Worm (Caenorhabditis elegans) whole organism, midembryonic: ENCODE data around the gene W03F9.4.

Source experiments
- T22C8.4 ChIP-seq: fragments of 200-800 bp; sonication (Bioruptor generic); IDR thresholded peaks from 2 replicates; pipeline ENCODE4 v1.3.6; 2022; ENCODE audit warnings: missing genetic modification characterization, missing compliant biosample characterization
- cog-1 ChIP-seq: sonication (generic microtip); optimal IDR thresholded peaks from 2 replicates; lab custom pipeline; 2016; ENCODE audit warnings: missing genetic modification characterization, missing compliant biosample characterization
- flt-1 ChIP-seq: fragments of 200-800 bp; sonication (Bioruptor generic); IDR thresholded peaks from 2 replicates; pipeline ENCODE4 v1.3.6; 2022; ENCODE audit warnings: missing genetic modification characterization, missing compliant biosample characterization
- klf-2 ChIP-seq: fragments of 200-800 bp; sonication (Bioruptor generic); conservative IDR thresholded peaks from 2 replicates; pipeline ENCODE4 v1.3.6; 2022; ENCODE audit warnings: missing genetic modification reagents, missing genetic modification characterization, missing compliant biosample characterization
- med-1 ChIP-seq: sonication (generic microtip); optimal IDR thresholded peaks from 2 replicates; lab custom pipeline; 2017; ENCODE audit warnings: missing genetic modification characterization, mild to moderate bottlenecking, missing compliant biosample characterization, antibody characterized with exemption, missing genetic modification reagents; ENCODE audit not compliant: insufficient read depth
- ref-1 ChIP-seq: fragments of 200-800 bp; sonication (Bioruptor generic); conservative IDR thresholded peaks from 2 replicates; pipeline ENCODE4 v1.3.6; 2022; ENCODE audit warnings: missing genetic modification reagents, missing genetic modification characterization, missing compliant biosample characterization
- tab-1 ChIP-seq: fragments of 200-800 bp; sonication (Bioruptor generic); IDR thresholded peaks from 2 replicates; pipeline ENCODE4 v1.3.6; 2022; ENCODE audit warnings: missing genetic modification characterization, missing compliant biosample characterization
- ztf-23 ChIP-seq: fragments of 200-800 bp; sonication (Bioruptor generic); IDR thresholded peaks from 2 replicates; pipeline ENCODE4 v1.3.6; 2022; ENCODE audit warnings: missing genetic modification reagents, missing genetic modification characterization, missing compliant biosample characterization
- ztf-29 ChIP-seq: fragments of 200-800 bp; sonication (Bioruptor generic); IDR thresholded peaks from 2 replicates; pipeline ENCODE4 v1.3.6; 2022; ENCODE audit warnings: missing genetic modification reagents, missing genetic modification characterization, missing compliant biosample characterization

W03F9.4 gene

DNA sequence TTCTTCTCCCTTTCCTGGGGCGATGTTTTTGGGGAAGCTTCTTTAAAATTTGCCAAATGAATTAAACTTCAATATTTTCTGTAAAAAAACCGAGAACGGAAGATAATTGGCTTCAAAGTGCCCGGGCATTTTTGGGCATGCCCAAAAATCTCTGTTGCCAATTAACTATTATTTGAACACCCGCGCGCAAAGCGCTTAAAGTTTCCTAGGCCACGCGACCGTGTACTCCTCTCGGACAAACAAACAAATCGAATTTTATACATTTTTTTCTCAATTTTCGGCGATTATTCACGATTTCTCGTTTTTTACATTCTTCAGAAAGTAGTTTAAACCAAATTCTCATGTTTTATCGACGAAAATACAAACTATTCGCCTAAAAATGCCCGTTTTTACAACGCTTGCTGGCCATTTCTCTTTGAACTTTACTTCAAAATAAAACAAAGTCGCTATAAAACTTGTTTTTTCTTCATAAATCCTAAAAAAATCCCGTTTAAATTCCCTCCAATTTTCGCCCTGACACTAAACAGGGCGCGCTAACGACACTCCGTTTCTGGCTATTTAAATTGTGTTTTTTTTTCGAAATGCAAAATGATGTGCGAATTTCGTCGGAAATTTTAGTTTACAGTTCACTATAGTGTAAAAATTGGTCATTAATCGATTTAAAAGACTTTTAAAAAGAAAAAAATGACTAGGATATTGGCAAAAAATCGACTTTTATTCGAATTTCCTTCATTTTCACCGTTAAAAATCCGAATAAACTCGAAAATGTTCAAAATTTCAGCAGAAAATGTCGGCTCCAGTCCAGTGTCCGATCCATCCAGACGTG lies 5.1 kb upstream of the W03F9.4 start, which contains the start of gene ttb-1:
Gene ttb-1 (plus strand): TSS at position 776 of the 826 bp plus-strand sequence.
- TF ChIP-seq ztf-23 (GFP tag; lab: Robert Waterston, UW): peak; percentile 52; the same call in 1 of the 2 replicates
- no peak for TF ChIP-seq med-1 (GFP tag; lab: Kevin White, UChicago)
- no peak for TF ChIP-seq cog-1 (tag; lab: Kevin White, UChicago)
- peak; percentile 49; the same call in 1 of the 2 replicates for TF ChIP-seq ztf-29 (GFP tag; lab: Robert Waterston, UW)
- TF ChIP-seq klf-2 (GFP tag; lab: Robert Waterston, UW): no peak
- no peak for TF ChIP-seq ref-1 (GFP tag; lab: Robert Waterston, UW)
- peak; percentile 63; the same call in 1 of the 2 replicates for TF ChIP-seq flt-1 (GFP tag; lab: Robert Waterston, UW)
- TF ChIP-seq T22C8.4 (GFP tag; lab: Robert Waterston, UW): no peak
- no peak; the same call in 1 of the 2 replicates for TF ChIP-seq tab-1 (GFP tag; lab: Robert Waterston, UW)

DNA sequence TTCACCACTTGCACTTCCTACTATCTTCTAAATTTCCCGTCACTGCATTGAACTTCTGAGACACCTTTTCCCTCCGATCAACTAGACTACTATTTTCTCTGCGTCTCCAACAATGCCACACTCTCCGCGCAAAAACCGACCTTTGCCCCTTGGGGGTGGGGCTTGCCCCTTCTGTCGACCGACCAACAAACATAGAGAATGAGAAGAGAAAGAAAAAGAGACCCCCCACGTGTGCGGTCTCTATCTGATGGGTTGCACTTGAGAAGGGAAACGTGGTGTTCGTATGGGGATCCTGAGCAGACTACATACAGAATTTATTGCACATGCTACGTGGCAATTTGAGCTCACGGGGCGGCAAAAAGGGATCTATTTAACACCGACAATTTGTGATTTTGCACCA lies 4.0 kb upstream of the W03F9.4 start:
- TF ChIP-seq ztf-23 (GFP tag; lab: Robert Waterston, UW) (peak; percentile 51; the same call in 1 of the 2 replicates), klf-2 (GFP tag; lab: Robert Waterston, UW) (0 out of 2 replicates have a peak, but pooled peaks have one; percentile 9), flt-1 (GFP tag; lab: Robert Waterston, UW) (0 out of 2 replicates have a peak, but pooled peaks have one; percentile 55), ztf-29 (GFP tag; lab: Robert Waterston, UW) (no peak)

DNA sequence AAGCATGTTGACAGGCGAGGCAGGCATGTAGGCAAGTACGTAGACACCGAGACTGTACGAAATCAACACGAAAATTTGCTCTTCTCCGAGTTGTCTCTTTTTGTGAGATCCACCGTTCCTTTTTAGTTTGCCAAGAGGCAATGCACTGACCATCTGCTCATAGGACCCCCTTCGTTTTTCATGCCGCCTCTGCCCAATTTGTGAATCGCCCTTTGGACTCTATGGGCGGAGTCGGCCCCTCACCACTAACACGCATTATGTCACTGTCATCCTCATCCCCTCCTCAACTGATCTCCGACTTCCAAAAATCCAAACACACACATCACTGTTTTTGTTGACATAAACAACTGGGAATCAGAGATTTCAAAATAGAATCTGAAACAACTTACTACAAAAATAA lies 2.7 kb upstream of the W03F9.4 start:
- TF ChIP-seq ztf-23 (GFP tag; lab: Robert Waterston, UW): 0 out of 2 replicates have a peak, but pooled peaks have one; percentile 7
- TF ChIP-seq klf-2 (GFP tag; lab: Robert Waterston, UW): no peak
- TF ChIP-seq flt-1 (GFP tag; lab: Robert Waterston, UW): 0 out of 2 replicates have a peak, but pooled peaks have one; percentile 25
- TF ChIP-seq tab-1 (GFP tag; lab: Robert Waterston, UW): 0 out of 2 replicates have a peak, but pooled peaks have one; percentile 65
- no peak for TF ChIP-seq med-1 (GFP tag; lab: Kevin White, UChicago)
- no peak for TF ChIP-seq ztf-29 (GFP tag; lab: Robert Waterston, UW)
- TF ChIP-seq ref-1 (GFP tag; lab: Robert Waterston, UW): no peak
- TF ChIP-seq cog-1 (tag; lab: Kevin White, UChicago): no peak
- 0 out of 2 replicates have a peak, but pooled peaks have one; percentile 7 for TF ChIP-seq T22C8.4 (GFP tag; lab: Robert Waterston, UW)

DNA sequence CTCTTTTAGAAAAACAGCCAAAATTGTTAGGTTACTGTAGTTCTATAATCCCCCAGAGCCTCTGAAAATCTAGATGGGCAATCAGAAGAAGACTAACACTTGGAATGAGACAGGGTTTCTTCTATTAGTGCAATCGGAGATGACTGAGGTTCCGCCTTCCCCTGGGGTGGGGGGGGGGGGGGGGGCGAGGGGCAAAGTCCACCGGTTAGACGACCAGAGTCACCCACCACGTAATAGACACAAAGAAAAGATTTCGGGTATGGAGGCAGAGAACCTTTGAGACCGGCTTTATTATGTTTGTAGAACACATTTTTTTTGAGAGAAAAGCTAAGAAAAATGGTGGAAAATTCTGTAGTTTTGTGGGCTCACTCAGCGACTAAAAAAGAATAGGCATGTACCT lies 968 bp upstream of the W03F9.4 start:
- TF ChIP-seq flt-1 (GFP tag; lab: Robert Waterston, UW) (0 out of 2 replicates have a peak, but pooled peaks have one; percentile 41), cog-1 (tag; lab: Kevin White, UChicago) (no peak)

DNA sequence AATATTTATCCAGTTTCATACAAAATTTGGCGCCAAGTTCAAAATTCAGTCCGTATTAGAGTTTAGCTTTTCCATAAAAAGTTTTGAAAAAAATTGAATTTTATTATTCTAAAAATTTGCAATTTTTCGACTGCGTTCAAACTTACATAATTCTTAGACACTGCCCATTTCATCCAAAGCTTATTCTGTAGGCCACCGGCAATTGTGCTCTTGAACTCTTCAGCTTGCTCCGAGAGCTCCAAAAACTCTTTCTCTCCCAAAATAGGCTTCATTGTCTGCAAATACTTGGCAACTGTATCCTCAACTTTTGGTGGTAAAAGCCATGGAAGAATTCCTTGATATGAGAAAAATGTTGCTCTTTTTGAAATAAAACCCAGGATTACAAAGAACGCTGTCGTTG lies 1.1 kb downstream of the W03F9.4 start:
- TF ChIP-seq T22C8.4 (GFP tag; lab: Robert Waterston, UW): no peak
- TF ChIP-seq ref-1 (GFP tag; lab: Robert Waterston, UW): no peak
- TF ChIP-seq flt-1 (GFP tag; lab: Robert Waterston, UW): no peak
- no peak for TF ChIP-seq cog-1 (tag; lab: Kevin White, UChicago)

DNA sequence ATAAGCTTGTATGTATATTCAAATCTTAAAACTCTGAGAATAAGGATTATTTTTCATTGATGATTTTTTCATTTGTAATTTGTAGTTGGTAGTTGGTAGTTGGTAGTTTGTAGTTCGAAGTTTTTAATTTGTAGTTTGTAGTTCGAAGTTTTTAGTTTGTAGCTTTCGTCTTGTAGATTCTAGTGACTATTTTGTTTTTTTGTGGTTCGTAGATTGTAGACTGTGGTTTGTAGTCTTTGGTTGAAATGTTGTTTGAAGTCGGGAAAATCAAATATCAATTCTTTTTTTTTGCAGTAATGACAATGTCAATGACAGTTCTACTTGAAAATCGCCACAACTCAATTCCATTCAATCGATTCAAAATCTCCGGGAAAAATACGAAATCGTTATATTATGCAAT lies 5.5 kb downstream of the W03F9.4 start:
- TF ChIP-seq med-1 (GFP tag; lab: Kevin White, UChicago) (no peak), ztf-29 (GFP tag; lab: Robert Waterston, UW) (no peak), ref-1 (GFP tag; lab: Robert Waterston, UW) (no peak), cog-1 (tag; lab: Kevin White, UChicago) (no peak), T22C8.4 (GFP tag; lab: Robert Waterston, UW) (no peak), flt-1 (GFP tag; lab: Robert Waterston, UW) (no peak), klf-2 (GFP tag; lab: Robert Waterston, UW) (no peak), ztf-23 (GFP tag; lab: Robert Waterston, UW) (no peak), tab-1 (GFP tag; lab: Robert Waterston, UW) (no peak)

DNA sequence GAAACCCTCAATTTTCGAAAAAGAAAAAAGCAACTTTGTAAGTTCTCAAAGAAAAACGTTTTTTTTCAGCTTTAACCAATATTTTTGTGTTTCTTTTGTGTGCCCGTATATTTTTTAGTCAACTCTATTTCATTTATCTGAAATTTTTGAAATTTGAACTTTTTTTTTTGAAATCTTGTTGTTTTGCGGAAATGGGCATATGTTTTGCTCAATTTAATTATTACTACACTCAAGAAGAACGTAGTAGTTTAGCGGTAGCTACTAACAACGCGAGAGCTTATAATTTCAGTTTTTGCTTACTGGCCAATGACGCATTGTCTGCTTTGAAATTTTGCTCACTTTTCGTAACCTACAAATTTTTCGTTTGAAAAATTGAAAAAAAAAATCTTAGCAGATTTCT lies 6.4 kb downstream of the W03F9.4 start, which contains the start of gene srh-82:
Gene srh-82 (plus strand): TSS at position 301 of the 400 bp plus-strand sequence.
- TF ChIP-seq T22C8.4 (GFP tag; lab: Robert Waterston, UW): no peak
- TF ChIP-seq flt-1 (GFP tag; lab: Robert Waterston, UW): no peak
- no peak for TF ChIP-seq ref-1 (GFP tag; lab: Robert Waterston, UW)
- no peak for TF ChIP-seq med-1 (GFP tag; lab: Kevin White, UChicago)
- TF ChIP-seq ztf-29 (GFP tag; lab: Robert Waterston, UW): no peak
- no peak for TF ChIP-seq cog-1 (tag; lab: Kevin White, UChicago)
- no peak for TF ChIP-seq klf-2 (GFP tag; lab: Robert Waterston, UW)
- no peak for TF ChIP-seq ztf-23 (GFP tag; lab: Robert Waterston, UW)
- TF ChIP-seq tab-1 (GFP tag; lab: Robert Waterston, UW): no peak

DNA sequence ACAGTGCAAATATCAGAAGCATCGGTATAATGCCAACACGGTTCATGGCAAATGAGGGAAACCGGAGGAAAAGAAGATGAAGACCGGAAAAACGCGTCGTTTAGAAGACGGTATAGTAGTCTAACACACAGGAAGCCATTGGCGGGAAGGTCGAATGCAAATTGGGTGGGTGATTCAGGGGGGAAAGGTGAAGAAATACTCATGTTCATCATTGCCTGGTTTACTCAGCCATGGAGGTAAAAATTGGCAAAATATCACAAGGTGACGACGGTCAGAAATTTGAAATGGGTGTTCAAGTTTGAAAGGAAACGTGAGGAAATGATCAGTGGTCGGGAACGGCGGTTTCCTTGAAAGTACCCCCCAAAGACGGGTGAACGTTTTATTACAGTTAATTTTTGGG lies 9.9 kb downstream of the W03F9.4 start, which contains the start of gene W03F9.11:
Gene W03F9.11 (minus strand): TSS at position 101 of the 400 bp plus-strand sequence.
- no peak for TF ChIP-seq flt-1 (GFP tag; lab: Robert Waterston, UW)

DNA sequence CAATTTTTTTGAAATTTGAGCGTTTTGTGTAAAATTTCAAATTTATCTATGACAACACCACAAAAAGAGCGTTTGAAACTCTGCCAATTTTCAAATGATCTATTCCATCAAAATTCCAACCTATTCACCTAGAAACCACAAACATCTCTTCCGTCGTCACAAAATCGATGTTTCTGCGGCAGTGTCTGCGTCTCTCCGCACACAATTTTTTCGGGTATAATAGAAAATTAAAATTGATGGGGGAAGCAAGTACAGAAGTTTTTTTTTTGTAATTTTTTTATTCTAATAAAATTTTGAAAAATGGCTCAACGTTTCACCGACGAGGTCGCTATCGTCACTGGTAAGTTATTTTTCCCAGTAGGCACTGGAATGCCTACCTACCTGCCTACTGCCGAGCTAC lies 12.6 kb downstream of the W03F9.4 start, which contains the start of gene W03F9.9:
Gene W03F9.9 (plus strand): TSS at position 301 of the 400 bp plus-strand sequence.
- TF ChIP-seq cog-1 (tag; lab: Kevin White, UChicago): no peak
- no peak for TF ChIP-seq tab-1 (GFP tag; lab: Robert Waterston, UW)
- no peak for TF ChIP-seq T22C8.4 (GFP tag; lab: Robert Waterston, UW)
- no peak for TF ChIP-seq med-1 (GFP tag; lab: Kevin White, UChicago)
- no peak for TF ChIP-seq ztf-29 (GFP tag; lab: Robert Waterston, UW)
- TF ChIP-seq flt-1 (GFP tag; lab: Robert Waterston, UW): no peak
- TF ChIP-seq ref-1 (GFP tag; lab: Robert Waterston, UW): no peak
- TF ChIP-seq ztf-23 (GFP tag; lab: Robert Waterston, UW): no peak
